Worm (Caenorhabditis elegans) whole organism, late embryonic: ENCODE measurements around the gene T05E12.6.

Source experiments
- K09A11.1 ChIP-seq: sonication (generic microtip); optimal IDR thresholded peaks from 2 replicates; lab custom pipeline; 2017; ENCODE audit warnings: antibody characterized with exemption, mild to moderate bottlenecking, missing genetic modification characterization, missing compliant biosample characterization; ENCODE audit not compliant: insufficient read depth
- T23F11.4 ChIP-seq: fragments of 200-800 bp; sonication (Bioruptor generic); optimal IDR thresholded peaks from 2 replicates; lab custom pipeline; 2018; ENCODE audit warnings: mild to moderate bottlenecking, missing genetic modification characterization, missing compliant biosample characterization
- ceh-2 ChIP-seq: sonication (generic microtip); optimal IDR thresholded peaks from 2 replicates; lab custom pipeline; 2016; ENCODE audit warnings: missing genotype, missing genetic modification characterization, missing compliant biosample characterization
- ceh-30 ChIP-seq: fragments of 150-350 bp; optimal IDR thresholded peaks from 2 replicates; lab custom pipeline; 2014; ENCODE audit warnings: missing biosample characterization, missing genetic modification characterization
- ceh-31 ChIP-seq: sonication (generic microtip); optimal IDR thresholded peaks from 2 replicates; lab custom pipeline; 2016; ENCODE audit warnings: missing genetic modification characterization, missing compliant biosample characterization
- dmd-4 ChIP-seq: sonication (generic microtip); optimal IDR thresholded peaks from 2 replicates; lab custom pipeline; 2016; ENCODE audit warnings: borderline replicate concordance, missing genetic modification characterization, missing compliant biosample characterization
- dve-1 ChIP-seq: sonication (generic microtip); optimal IDR thresholded peaks from 2 replicates; lab custom pipeline; 2017; ENCODE audit warnings: antibody characterized with exemption, mild to moderate bottlenecking, missing genetic modification characterization, missing compliant biosample characterization
- elt-2 ChIP-seq: sonication (generic microtip); optimal IDR thresholded peaks from 2 replicates; lab custom pipeline; 2016; ENCODE audit warnings: missing genetic modification reagents, missing genetic modification characterization, missing compliant biosample characterization
- elt-4 ChIP-seq: sonication (generic microtip); optimal IDR thresholded peaks from 2 replicates; lab custom pipeline; 2016; ENCODE audit warnings: missing genetic modification characterization, missing compliant biosample characterization
- fkh-6 ChIP-seq: sonication (generic microtip); optimal IDR thresholded peaks from 2 replicates; lab custom pipeline; 2016; ENCODE audit warnings: missing genetic modification characterization, missing compliant biosample characterization
- hlh-13 ChIP-seq: fragments of 200-800 bp; sonication (Bioruptor generic); optimal IDR thresholded peaks from 2 replicates; lab custom pipeline; 2018; ENCODE audit warnings: mild to moderate bottlenecking, missing genetic modification characterization, missing compliant biosample characterization
- lim-6 ChIP-seq: sonication (generic microtip); optimal IDR thresholded peaks from 2 replicates; lab custom pipeline; 2016; ENCODE audit warnings: missing genetic modification characterization, missing compliant biosample characterization
- madf-2 ChIP-seq: sonication (generic microtip); optimal IDR thresholded peaks from 2 replicates; lab custom pipeline; 2017; ENCODE audit warnings: missing genetic modification characterization, missing compliant biosample characterization
- mec-3 ChIP-seq: sonication (generic microtip); optimal IDR thresholded peaks from 2 replicates; lab custom pipeline; 2016; ENCODE audit warnings: borderline replicate concordance, missing genetic modification characterization, missing compliant biosample characterization
- nhr-11 ChIP-seq: fragments of 150-350 bp; optimal IDR thresholded peaks from 2 replicates; lab custom pipeline; 2014; ENCODE audit warnings: missing biosample characterization, missing genetic modification characterization
- nhr-232 ChIP-seq: sonication (generic microtip); optimal IDR thresholded peaks from 2 replicates; lab custom pipeline; 2016; ENCODE audit warnings: missing genetic modification characterization, missing compliant biosample characterization
- sox-2 ChIP-seq: fragments of 200-800 bp; sonication (Bioruptor generic); IDR thresholded peaks from 2 replicates; pipeline ENCODE4 v1.3.6; 2022; ENCODE audit warnings: missing genetic modification reagents, missing genetic modification characterization, missing compliant biosample characterization
- tbx-2 ChIP-seq: sonication (generic microtip); optimal IDR thresholded peaks from 2 replicates; lab custom pipeline; 2016; ENCODE audit warnings: missing genetic modification characterization, missing compliant biosample characterization
- ttx-3 ChIP-seq: sonication (generic microtip); optimal IDR thresholded peaks from 2 replicates; lab custom pipeline; 2016; ENCODE audit warnings: missing genetic modification reagents, missing genetic modification characterization, missing compliant biosample characterization
- unc-55 ChIP-seq: sonication (generic microtip); optimal IDR thresholded peaks from 2 replicates; lab custom pipeline; 2017; ENCODE audit warnings: missing biosample characterization, missing genetic modification reagents, missing genetic modification characterization

T05E12.6 gene

DNA sequence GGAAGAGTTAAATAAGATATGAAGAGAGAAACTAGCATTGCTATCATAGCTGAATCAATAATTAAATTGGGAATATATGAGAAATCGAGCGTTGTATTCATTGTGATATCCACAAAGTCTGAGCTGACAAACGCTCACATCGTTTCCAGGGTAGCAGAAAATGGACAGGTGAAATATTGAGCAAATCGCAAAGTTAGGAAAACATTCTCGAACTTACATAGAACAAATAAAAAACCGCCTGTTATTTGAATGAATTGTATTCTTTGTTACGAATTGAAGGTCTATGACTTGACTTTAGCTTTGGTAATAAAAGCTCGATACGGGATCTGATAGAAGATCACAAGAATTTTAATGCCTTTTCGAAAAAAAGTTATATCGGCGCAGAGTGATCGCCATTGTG lies 53.4 kb downstream of the T05E12.6 start, which contains the start of gene srz-94:
Gene srz-94, minus strand, starts transcription at position 101 of the 400 bp plus-strand sequence.
- no peak for TF ChIP-seq fkh-6 (tag; lab: Kevin White, UChicago)
- no peak for TF ChIP-seq madf-2 (tag; lab: Kevin White, UChicago)
- no peak for TF ChIP-seq nhr-232
- TF ChIP-seq sox-2 (GFP tag; lab: Robert Waterston, UW) = no peak
- TF ChIP-seq dve-1 (tag; lab: Kevin White, UChicago) = no peak
- TF ChIP-seq hlh-13 (GFP tag; lab: Kevin White, UChicago) = no peak
- no peak for TF ChIP-seq ceh-31 (tag; lab: Kevin White, UChicago)
- no peak for TF ChIP-seq nhr-11 (tag; lab: Kevin White, UChicago)
- no peak for TF ChIP-seq K09A11.1 (tag; lab: Kevin White, UChicago)
- no peak for TF ChIP-seq elt-2
- no peak for TF ChIP-seq dmd-4 (tag; lab: Kevin White, UChicago)
- TF ChIP-seq T23F11.4 (GFP tag; lab: Kevin White, UChicago) = no peak
- no peak for TF ChIP-seq ceh-2 (tag; lab: Kevin White, UChicago)
- TF ChIP-seq ceh-30 (tag; lab: Kevin White, UChicago) = no peak
- no peak for TF ChIP-seq elt-4 (tag; lab: Kevin White, UChicago)
- no peak for TF ChIP-seq ttx-3 (tag; lab: Kevin White, UChicago)
- no peak for TF ChIP-seq mec-3 (tag; lab: Kevin White, UChicago)
- no peak for TF ChIP-seq tbx-2 (tag; lab: Kevin White, UChicago)
- TF ChIP-seq unc-55 = no peak
- TF ChIP-seq lim-6 (tag; lab: Kevin White, UChicago) = no peak
